Fruit fly (Drosophila melanogaster) whole organism, embryonic: Measurements from ENCODE around the gene Sfxn2.

Experiments
- CG10543 ChIP-seq: fragments of 200-800 bp; sonication (Bioruptor generic); optimal IDR thresholded peaks from 3 replicates; lab custom pipeline; 2017; ENCODE audit warnings: missing biosample characterization, mild to moderate bottlenecking, missing genetic modification characterization, moderate library complexity
- CG11398 ChIP-seq: fragments of 200-800 bp; sonication (Bioruptor generic); optimal IDR thresholded peaks from 2 replicates; lab custom pipeline; 2016; ENCODE audit warnings: missing biosample characterization, missing genetic modification characterization
- CG11504 ChIP-seq: fragments of 200-800 bp; sonication (Bioruptor generic); optimal IDR thresholded peaks from 3 replicates; lab custom pipeline; 2019; ENCODE audit warnings: missing biosample characterization, mild to moderate bottlenecking, missing genetic modification characterization, moderate library complexity
- CG12071 ChIP-seq: fragments of 200-800 bp; sonication (Bioruptor generic); optimal IDR thresholded peaks from 3 replicates; lab custom pipeline; 2018; ENCODE audit warnings: missing biosample characterization, mild to moderate bottlenecking, missing genetic modification characterization
- CG13123 ChIP-seq: fragments of 200-800 bp; sonication (Bioruptor generic); optimal IDR thresholded peaks from 2 replicates; lab custom pipeline; 2016; ENCODE audit warnings: missing biosample characterization, missing genetic modification characterization
- CG14014 ChIP-seq: fragments of 200-800 bp; sonication (Bioruptor generic); IDR thresholded peaks from 2 replicates; pipeline ENCODE4 v1.3.6; 2022; ENCODE audit warnings: missing biosample characterization, missing genetic modification characterization
- CG14050 ChIP-seq: fragments of 200-800 bp; sonication (Bioruptor generic); IDR thresholded peaks from 3 replicates; pipeline ENCODE4 v1.3.6; 2022; ENCODE audit warnings: missing biosample characterization, missing genetic modification characterization
- CG16815 ChIP-seq: fragments of 200-800 bp; sonication (Bioruptor generic); optimal IDR thresholded peaks from 3 replicates; lab custom pipeline; 2017; ENCODE audit warnings: missing biosample characterization, mild to moderate bottlenecking, missing genetic modification characterization
- CG16863 ChIP-seq: fragments of 200-800 bp; sonication (Bioruptor generic); optimal IDR thresholded peaks from 3 replicates; lab custom pipeline; 2016; ENCODE audit warnings: missing biosample characterization, missing genetic modification characterization
- CG17359 ChIP-seq: fragments of 200-800 bp; sonication (Bioruptor generic); optimal IDR thresholded peaks from 3 replicates; lab custom pipeline; 2018; ENCODE audit warnings: missing biosample characterization, mild to moderate bottlenecking, missing genetic modification characterization, moderate library complexity
- CG17912 ChIP-seq: fragments of 200-800 bp; sonication (Bioruptor generic); optimal IDR thresholded peaks from 2 replicates; lab custom pipeline; 2018; ENCODE audit warnings: missing biosample characterization, mild to moderate bottlenecking, missing genetic modification characterization
- CG2116 ChIP-seq: fragments of 200-800 bp; sonication (Bioruptor generic); optimal IDR thresholded peaks from 3 replicates; lab custom pipeline; 2018; ENCODE audit warnings: missing biosample characterization, mild to moderate bottlenecking, missing genetic modification characterization
- CG2199 ChIP-seq: fragments of 200-800 bp; sonication (Bioruptor generic); IDR thresholded peaks from 3 replicates; pipeline ENCODE4 v1.3.6; 2022; ENCODE audit warnings: missing biosample characterization, missing genetic modification characterization
- CG2712 ChIP-seq: fragments of 200-800 bp; optimal IDR thresholded peaks from 3 replicates; lab custom pipeline; 2019; ENCODE audit warnings: missing biosample characterization, mild to moderate bottlenecking, missing genetic modification characterization, moderate library complexity
- CG32772 ChIP-seq: fragments of 200-800 bp; sonication (Bioruptor generic); IDR thresholded peaks from 2 replicates; pipeline ENCODE4 v1.3.6; 2022; ENCODE audit warnings: missing biosample characterization, missing genetic modification characterization
- CG4404 ChIP-seq: fragments of 200-800 bp; sonication (Bioruptor generic); IDR thresholded peaks from 2 replicates; pipeline ENCODE4 v1.3.6; 2022; ENCODE audit warnings: missing biosample characterization, missing genetic modification characterization
- CG6683 ChIP-seq: fragments of 200-800 bp; sonication (Bioruptor generic); optimal IDR thresholded peaks from 2 replicates; lab custom pipeline; 2017; ENCODE audit warnings: missing biosample characterization, mild to moderate bottlenecking, missing genetic modification characterization, missing genetic modification reagents
- CG8290 ChIP-seq, 3 experiments: fragments of 200-800 bp; sonication (Bioruptor generic); optimal IDR thresholded peaks; 2 replicates each; lab custom pipeline; 2016 to 2019; ENCODE audit warnings: missing biosample characterization in 3 of 3, missing genetic modification characterization in 3 of 3, mild to moderate bottlenecking in 2 of 3, moderate library complexity in 1 of 3
- CG8359 ChIP-seq: fragments of 200-800 bp; sonication (Bioruptor generic); optimal IDR thresholded peaks from 2 replicates; lab custom pipeline; 2017; ENCODE audit warnings: missing biosample characterization, mild to moderate bottlenecking, missing genetic modification characterization, borderline replicate concordance
- CG8388 ChIP-seq: fragments of 200-800 bp; sonication (Bioruptor generic); optimal IDR thresholded peaks from 2 replicates; lab custom pipeline; 2019; ENCODE audit warnings: missing biosample characterization, mild to moderate bottlenecking, missing genetic modification characterization, moderate library complexity
- CG9215 ChIP-seq: fragments of 200-800 bp; sonication (Bioruptor generic); IDR thresholded peaks from 2 replicates; pipeline ENCODE4 v1.3.6; 2022; ENCODE audit warnings: missing biosample characterization, missing genetic modification characterization
- CHES-1-like ChIP-seq: fragments of 200-800 bp; sonication (Bioruptor generic); optimal IDR thresholded peaks from 2 replicates; lab custom pipeline; 2016; ENCODE audit warnings: missing biosample characterization, missing genetic modification characterization
- E2f2 ChIP-seq: fragments of 200-800 bp; sonication (Bioruptor generic); IDR thresholded peaks from 2 replicates; pipeline ENCODE4 v1.3.6; 2022; ENCODE audit warnings: missing biosample characterization, missing genetic modification characterization
- Ets97D ChIP-seq: fragments of 200-800 bp; sonication (Bioruptor generic); optimal IDR thresholded peaks from 3 replicates; lab custom pipeline; 2016; ENCODE audit warnings: missing biosample characterization, missing genetic modification characterization
- Hey ChIP-seq: fragments of 200-800 bp; sonication (Bioruptor generic); optimal IDR thresholded peaks from 3 replicates; lab custom pipeline; 2018; ENCODE audit warnings: missing biosample characterization, mild to moderate bottlenecking, missing genetic modification characterization
- Hmr ChIP-seq: fragments of 200-800 bp; sonication (Bioruptor generic); optimal IDR thresholded peaks from 3 replicates; lab custom pipeline; 2017; ENCODE audit warnings: mild to moderate bottlenecking, missing biosample characterization, missing genetic modification reagents, missing genetic modification characterization
- Hr3 ChIP-seq: fragments of 200-800 bp; sonication (Bioruptor generic); optimal IDR thresholded peaks from 3 replicates; lab custom pipeline; 2016; ENCODE audit warnings: missing biosample characterization, missing genetic modification characterization
- Hr78 ChIP-seq, 2 experiments: fragments of 200-800 bp in 1 of 2; fragments of >200 bp in 1 of 2; sonication (Bioruptor generic) in 1 of 2; optimal IDR thresholded peaks; 2 replicates each; lab custom pipeline; 2017 to 2019; ENCODE audit warnings: missing biosample characterization in 2 of 2, missing genetic modification characterization in 2 of 2, mild to moderate bottlenecking in 1 of 2, moderate library complexity in 1 of 2
- Sox100B ChIP-seq: fragments of 200-800 bp; sonication (Bioruptor generic); optimal IDR thresholded peaks from 3 replicates; lab custom pipeline; 2018; ENCODE audit warnings: missing biosample characterization, mild to moderate bottlenecking, missing genetic modification characterization
- Sox102F ChIP-seq: fragments of 200-800 bp; sonication (Bioruptor generic); optimal IDR thresholded peaks from 2 replicates; lab custom pipeline; 2018; ENCODE audit warnings: missing biosample characterization, mild to moderate bottlenecking, missing genetic modification characterization, moderate library complexity
- ab ChIP-seq: fragments of 200-800 bp; sonication (Bioruptor generic); optimal IDR thresholded peaks from 2 replicates; lab custom pipeline; 2016; ENCODE audit warnings: missing biosample characterization, missing genetic modification characterization
- br ChIP-seq: fragments of >200 bp; optimal IDR thresholded peaks from 2 replicates; lab custom pipeline; 2017
- cg ChIP-seq: fragments of 200-800 bp; sonication (Bioruptor generic); optimal IDR thresholded peaks from 3 replicates; lab custom pipeline; 2019; ENCODE audit warnings: missing biosample characterization, mild to moderate bottlenecking, missing genetic modification characterization, moderate library complexity
- crc ChIP-seq: fragments of 200-800 bp; sonication (Bioruptor generic); optimal IDR thresholded peaks from 2 replicates; lab custom pipeline; 2016; ENCODE audit warnings: missing biosample characterization, missing genetic modification characterization
- dmrt99B ChIP-seq: fragments of 200-800 bp; sonication (Bioruptor generic); optimal IDR thresholded peaks from 2 replicates; lab custom pipeline; 2018; ENCODE audit warnings: missing biosample characterization, mild to moderate bottlenecking, missing genetic modification characterization, moderate library complexity
- grau ChIP-seq: fragments of 200-800 bp; optimal IDR thresholded peaks from 3 replicates; lab custom pipeline; 2019; ENCODE audit warnings: missing biosample characterization, mild to moderate bottlenecking, missing genetic modification characterization, moderate library complexity
- grn ChIP-seq: fragments of 200-800 bp; sonication (Bioruptor generic); optimal IDR thresholded peaks from 3 replicates; lab custom pipeline; 2017; ENCODE audit warnings: missing biosample characterization, missing genetic modification characterization
- ken ChIP-seq: fragments of 200-800 bp; sonication (Bioruptor generic); IDR thresholded peaks from 3 replicates; pipeline ENCODE4 v1.3.6; 2022; ENCODE audit warnings: missing biosample characterization, missing genetic modification characterization
- nau ChIP-seq: fragments of 200-800 bp; sonication (Bioruptor generic); optimal IDR thresholded peaks from 3 replicates; lab custom pipeline; 2017; ENCODE audit warnings: missing biosample characterization, mild to moderate bottlenecking, missing genetic modification characterization, missing genetic modification reagents
- nmo ChIP-seq: fragments of 200-800 bp; sonication (Bioruptor generic); optimal IDR thresholded peaks from 2 replicates; lab custom pipeline; 2018; ENCODE audit warnings: missing biosample characterization, mild to moderate bottlenecking, missing genetic modification characterization, moderate library complexity
- p53 ChIP-seq: fragments of 200-800 bp; sonication (Bioruptor generic); optimal IDR thresholded peaks from 2 replicates; lab custom pipeline; 2016; ENCODE audit warnings: missing biosample characterization, missing genetic modification characterization
- pita ChIP-seq: fragments of 200-800 bp; sonication (Bioruptor generic); optimal IDR thresholded peaks from 2 replicates; lab custom pipeline; 2017; ENCODE audit warnings: missing biosample characterization, mild to moderate bottlenecking, missing genetic modification characterization
- pnt ChIP-seq: fragments of 200-800 bp; sonication (Bioruptor generic); optimal IDR thresholded peaks from 3 replicates; lab custom pipeline; 2016; ENCODE audit warnings: missing biosample characterization, missing genetic modification characterization
- prd ChIP-seq, 3 experiments: fragments of >200 bp in 2 of 3; fragments of 200-800 bp in 1 of 3; sonication (Bioruptor generic) in 1 of 3; optimal IDR thresholded peaks in 2 of 3; IDR thresholded peaks in 1 of 3; 2 replicates in 2 of 3; 3 replicates in 1 of 3; pipeline versions ENCODE4 v1.3.6 to Lab custom; 2017 to 2022; ENCODE audit warnings: missing biosample characterization in 1 of 3, missing genetic modification characterization in 1 of 3
- sna ChIP-seq: fragments of 200-800 bp; sonication (Bioruptor generic); IDR thresholded peaks from 2 replicates; pipeline ENCODE4 v1.3.6; 2022; ENCODE audit warnings: missing biosample characterization, missing genetic modification characterization; ENCODE audit not compliant: partially characterized antibody
- stwl ChIP-seq: fragments of 200-800 bp; sonication (Bioruptor generic); optimal IDR thresholded peaks from 3 replicates; lab custom pipeline; 2018; ENCODE audit warnings: missing biosample characterization, mild to moderate bottlenecking, missing genetic modification characterization, moderate library complexity
- tx ChIP-seq: fragments of 200-800 bp; sonication (Bioruptor generic); optimal IDR thresholded peaks from 2 replicates; lab custom pipeline; 2016; ENCODE audit warnings: missing biosample characterization, missing genetic modification characterization
- z ChIP-seq: fragments of 200-800 bp; sonication (Bioruptor generic); IDR thresholded peaks from 3 replicates; pipeline ENCODE4 v1.3.6; 2022; ENCODE audit warnings: missing biosample characterization, missing genetic modification characterization

Gene Sfxn2

DNA sequence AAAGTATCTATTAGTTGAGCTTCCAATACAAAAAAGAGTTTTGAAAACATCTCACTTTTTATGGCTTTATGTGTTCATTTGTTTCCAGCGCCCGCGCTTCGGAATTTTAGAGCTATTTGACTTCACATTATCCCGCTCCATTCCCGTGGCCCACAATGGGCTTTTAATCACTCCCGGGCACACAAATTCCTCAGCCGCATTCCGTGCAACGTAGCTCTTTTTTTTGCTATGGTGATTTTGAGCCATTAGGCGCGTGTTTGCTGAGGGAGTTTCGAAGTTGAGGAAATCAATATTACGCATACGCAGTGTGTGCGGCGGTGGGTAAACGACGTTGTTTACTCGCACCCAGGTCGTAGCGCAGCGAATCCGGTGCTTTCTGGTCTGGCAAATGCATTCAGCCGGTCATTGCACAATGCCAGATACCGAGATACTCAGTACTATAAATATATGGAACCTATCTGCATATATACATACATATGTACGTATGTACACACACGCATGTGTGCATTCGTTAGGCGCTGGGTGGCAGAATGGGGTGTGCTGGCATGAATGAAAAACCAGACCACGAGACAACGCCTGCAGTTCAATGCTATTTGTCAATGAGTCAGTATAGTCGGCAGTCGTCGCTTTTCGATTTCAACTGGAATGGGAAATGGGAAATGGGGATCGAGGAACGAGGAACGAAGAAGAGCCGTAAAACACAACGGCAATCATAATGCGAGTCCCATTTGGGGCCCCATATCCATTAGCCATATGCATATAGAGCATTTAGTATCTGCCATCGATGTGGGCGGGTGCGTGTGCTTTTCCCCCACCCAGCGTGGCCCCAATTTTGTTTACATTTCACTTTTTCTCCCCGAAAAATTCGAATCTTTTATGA, 10.3 kb downstream of the Sfxn2 start (continued):
- TF ChIP-seq CG9215 (GFP tag; lab: Robert Waterston, UW) (no peak), pnt (GFP tag; lab: Kevin White, UChicago) (peak; percentile 4), CG12071 (GFP tag; lab: Kevin White, UChicago) (peak; percentile 24), stwl (tag; lab: Kevin White, UChicago) (no peak), CG4404 (GFP tag; lab: Robert Waterston, UW) (no peak), CG17359 (peak; percentile 53), tx (GFP tag; lab: Kevin White, UChicago) (no peak), grau (tag; lab: Kevin White, UChicago) (no peak), E2f2 (GFP tag; lab: Robert Waterston, UW) (0 out of 2 replicates have a peak, but pooled peaks have one; percentile 7), prd (optimal IDR thresholded peaks at IDR 0.05; lab: Kevin White, UChicago) (no peak), prd (GFP tag; IDR thresholded peaks at IDR 0.05; lab: Robert Waterston, UW) (no peak), CG10543 (peak; percentile 1), Hey (peak; percentile 3), Sox102F (peak; percentile 34), sna (GFP tag; lab: Robert Waterston, UW) (0 out of 2 replicates have a peak, but pooled peaks have one; percentile 18), Hr3 (GFP tag; lab: Kevin White, UChicago) (no peak), grn (GFP tag; lab: Kevin White, UChicago) (no peak), CG8388 (GFP tag; lab: Kevin White, UChicago) (peak; percentile 1), CG14050 (no peak), crc (GFP tag; lab: Kevin White, UChicago) (no peak), z (GFP tag; lab: Robert Waterston, UW) (no peak), CG16815 (GFP tag; lab: Kevin White, UChicago) (no peak), CG2116 (no peak), dmrt99B (tag; lab: Kevin White, UChicago) (peak; percentile 20), CG11504 (tag; lab: Kevin White, UChicago) (peak; percentile 6), CG8290 (GFP tag; optimal IDR thresholded peaks at IDR 0.05; lab: Kevin White, UChicago) (no peak), CG8290 (tag; optimal IDR thresholded peaks at IDR 0.05; lab: Kevin White, UChicago) (peak in 1 of 2 experiments; percentile 18), CG2712 (no peak), nmo (GFP tag; lab: Kevin White, UChicago) (no peak), CG16863 (GFP tag; lab: Kevin White, UChicago) (peak; percentile 18), CG2199 (peak; percentile 37; the same call in 1 of the 3 replicates), CG17912 (peak; percentile 38), CG8359 (GFP tag; lab: Kevin White, UChicago) (peak; percentile 34), Ets97D (no peak), Hmr (no peak), Hr78 (GFP tag; optimal IDR thresholded peaks at IDR 0.05; lab: Kevin White, UChicago) (no peak), cg (GFP tag; lab: Kevin White, UChicago) (peak; percentile 40), CG14014 (GFP tag; lab: Robert Waterston, UW) (no peak), pita (GFP tag; lab: Kevin White, UChicago) (no peak), ken (no peak), Sox100B (peak; percentile 30), CG32772 (GFP tag; lab: Robert Waterston, UW) (no peak), nau (GFP tag; lab: Kevin White, UChicago) (peak; percentile 7), ab (no peak), CG13123 (no peak), CHES-1-like (GFP tag; lab: Kevin White, UChicago) (no peak), CG6683 (GFP tag; lab: Kevin White, UChicago) (peak; percentile 8), p53 (GFP tag; lab: Kevin White, UChicago) (no peak), CG11398 (GFP tag; lab: Kevin White, UChicago) (peak; percentile 11), br (lab: Kevin White, UChicago) (no peak)
